Fruit fly (Drosophila melanogaster): ENCODE results near the gene CG7080.

- TF ChIP-seq Pif1B (GFP tag; optimal IDR thresholded peaks at IDR 0.05): no peak
- no peak for TF ChIP-seq Snoo (tag; optimal IDR thresholded peaks at IDR 0.05)
- TF ChIP-seq CG9948 (tag; optimal IDR thresholded peaks at IDR 0.05): no peak
- no peak for TF ChIP-seq CG12605 (GFP tag; IDR thresholded peaks at IDR 0.05)
Measured at dm6 chr3R:22375674-22376073, 46.6 kb downstream of the CG7080 start, which contains the start of gene CG18596.

Measured in whole organism, pupa.